Fruit fly (Drosophila melanogaster) S2 (cell line): Measurements from ENCODE around the gene TSG101.

Experiments
- CG8478 ChIP-seq: fragments of >200 bp; optimal IDR thresholded peaks from 2 replicates; lab custom pipeline; 2018
- CTCF ChIP-seq, 2 experiments: fragments of >200 bp; optimal IDR thresholded peaks; 2 replicates each; lab custom pipeline; 2018

DNA sequence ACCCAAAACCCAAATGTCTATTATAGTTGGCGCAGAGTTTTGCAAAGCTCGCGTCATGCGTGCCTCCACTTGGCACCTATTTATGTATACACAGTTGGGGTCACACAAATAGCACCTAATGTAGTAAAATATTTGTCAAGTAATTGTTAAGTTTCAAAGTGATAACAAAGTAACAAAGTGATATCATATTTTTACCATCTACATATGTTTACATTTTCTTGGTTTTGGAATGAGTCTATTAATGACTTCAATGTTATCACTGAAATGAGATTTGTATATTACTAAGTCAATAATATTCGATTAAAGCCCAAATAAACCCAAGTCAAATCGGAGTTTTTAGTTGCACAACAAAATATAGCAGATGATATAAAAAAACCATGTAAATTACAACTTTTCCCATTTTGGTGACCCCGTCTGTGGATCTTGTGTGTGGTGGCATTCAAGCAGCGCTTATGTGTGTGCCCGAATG lies 30.4 kb downstream of the TSG101 start:
- TF ChIP-seq CG8478 (no peak), CTCF (optimal IDR thresholded peaks at IDR 0.05; lab: Kevin White, UChicago) (no peak)
